Worm (Caenorhabditis elegans) whole organism, L3 larva: ENCODE measurements around the gene nspg-13.

Experiments used
- R02D3.7 ChIP-seq: fragments of 150-350 bp; optimal IDR thresholded peaks from 2 replicates; lab custom pipeline; 2014; ENCODE audit warnings: missing biosample characterization, missing genetic modification characterization
- ZK546.5 ChIP-seq: sonication (generic microtip); optimal IDR thresholded peaks from 2 replicates; lab custom pipeline; 2017; ENCODE audit warnings: missing biosample characterization, missing genetic modification characterization
- aly-2 ChIP-seq: fragments of 150-350 bp; optimal IDR thresholded peaks from 2 replicates; lab custom pipeline; 2014; ENCODE audit warnings: missing biosample characterization, missing genetic modification characterization
- ama-1 ChIP-seq: fragments of 150-350 bp; optimal IDR thresholded peaks from 2 replicates; lab custom pipeline; 2018
- ceh-16 ChIP-seq: sonication (generic microtip); optimal IDR thresholded peaks from 2 replicates; lab custom pipeline; 2017; ENCODE audit warnings: missing biosample characterization, missing genetic modification characterization
- ceh-28 ChIP-seq: fragments of 150-350 bp; optimal IDR thresholded peaks from 2 replicates; lab custom pipeline; 2014; ENCODE audit warnings: missing biosample characterization, missing genetic modification reagents, missing genetic modification characterization
- ceh-9 ChIP-seq: sonication (generic microtip); optimal IDR thresholded peaks from 2 replicates; lab custom pipeline; 2018; ENCODE audit warnings: missing biosample characterization, missing genetic modification characterization
- daf-12 ChIP-seq: fragments of 150-350 bp; optimal IDR thresholded peaks from 2 replicates; lab custom pipeline; 2014; ENCODE audit warnings: missing biosample characterization, missing genetic modification reagents, missing genetic modification characterization
- egl-27 ChIP-seq: sonication (generic microtip); optimal IDR thresholded peaks from 4 replicates; lab custom pipeline; 2017; ENCODE audit warnings: missing biosample characterization, missing genetic modification reagents, missing genetic modification characterization
- egl-5 ChIP-seq: fragments of 150-350 bp; optimal IDR thresholded peaks from 2 replicates; lab custom pipeline; 2017; ENCODE audit warnings: missing biosample characterization, missing genetic modification reagents, missing genetic modification characterization, inconsistent platforms
- elt-1 ChIP-seq: fragments of 150-350 bp; optimal IDR thresholded peaks from 2 replicates; lab custom pipeline; 2014; ENCODE audit warnings: missing biosample characterization, missing genetic modification characterization
- elt-2 ChIP-seq: sonication (generic microtip); optimal IDR thresholded peaks from 2 replicates; lab custom pipeline; 2016; ENCODE audit warnings: missing genetic modification reagents, mild to moderate bottlenecking, missing genetic modification characterization, missing compliant biosample characterization
- elt-3 ChIP-seq, 3 experiments: fragments of 150-350 bp in 1 of 3; sonication (generic microtip) in 2 of 3; optimal IDR thresholded peaks; 2 replicates in 2 of 3; 4 replicates in 1 of 3; lab custom pipeline; 2014 to 2017; ENCODE audit warnings: missing biosample characterization in 3 of 3, missing genetic modification characterization in 3 of 3
- eor-1 ChIP-seq, 2 experiments: fragments of 150-350 bp; optimal IDR thresholded peaks; 2 replicates each; lab custom pipeline; 2014 to 2018; ENCODE audit warnings: missing biosample characterization in 2 of 2, missing genetic modification characterization in 2 of 2
- fkh-2 ChIP-seq: fragments of 150-350 bp; optimal IDR thresholded peaks from 2 replicates; lab custom pipeline; 2014; ENCODE audit warnings: missing biosample characterization, missing genetic modification reagents, missing genetic modification characterization
- fos-1 ChIP-seq: fragments of 150-350 bp; optimal IDR thresholded peaks from 2 replicates; lab custom pipeline; 2014; ENCODE audit warnings: missing biosample characterization, missing genetic modification characterization
- hmg-11 ChIP-seq: sonication (generic microtip); optimal IDR thresholded peaks from 2 replicates; lab custom pipeline; 2016; ENCODE audit warnings: missing genetic modification characterization, missing compliant biosample characterization
- jun-1 ChIP-seq: fragments of 150-350 bp; optimal IDR thresholded peaks from 2 replicates; lab custom pipeline; 2014; ENCODE audit warnings: missing biosample characterization, missing genetic modification reagents, missing genetic modification characterization
- lin-15B ChIP-seq: fragments of 150-350 bp; optimal IDR thresholded peaks from 2 replicates; lab custom pipeline; 2014; ENCODE audit warnings: missing biosample characterization, missing genetic modification characterization
- lin-39 ChIP-seq: fragments of 150-350 bp; optimal IDR thresholded peaks from 2 replicates; lab custom pipeline; 2018; ENCODE audit warnings: missing biosample characterization, missing genetic modification reagents, missing genetic modification characterization
- lsy-12 ChIP-seq: sonication (generic microtip); optimal IDR thresholded peaks from 2 replicates; lab custom pipeline; 2016; ENCODE audit warnings: mild to moderate bottlenecking, missing genetic modification characterization, missing compliant biosample characterization
- mdl-1 ChIP-seq: fragments of 150-350 bp; optimal IDR thresholded peaks from 2 replicates; lab custom pipeline; 2014; ENCODE audit warnings: missing biosample characterization, missing genetic modification characterization
- mml-1 ChIP-seq: fragments of 150-350 bp; sonication (generic microtip); optimal IDR thresholded peaks from 3 replicates; lab custom pipeline; 2014; ENCODE audit warnings: missing biosample characterization, missing genetic modification characterization
- nfya-1 ChIP-seq: sonication (generic microtip); optimal IDR thresholded peaks from 2 replicates; lab custom pipeline; 2017; ENCODE audit warnings: missing genetic modification characterization, mild to moderate bottlenecking, missing compliant biosample characterization, antibody characterized with exemption, moderate library complexity; ENCODE audit not compliant: insufficient read depth
- nhr-11 ChIP-seq: fragments of 150-350 bp; optimal IDR thresholded peaks from 2 replicates; lab custom pipeline; 2014; ENCODE audit warnings: missing biosample characterization, missing genetic modification characterization
- nhr-12 ChIP-seq: fragments of 150-350 bp; optimal IDR thresholded peaks from 2 replicates; lab custom pipeline; 2014; ENCODE audit warnings: missing biosample characterization, missing genetic modification characterization
- nhr-23 ChIP-seq: fragments of 150-350 bp; optimal IDR thresholded peaks from 2 replicates; lab custom pipeline; 2014; ENCODE audit warnings: missing biosample characterization, missing genetic modification reagents, missing genetic modification characterization
- nhr-237 ChIP-seq: fragments of 150-350 bp; optimal IDR thresholded peaks from 2 replicates; lab custom pipeline; 2014; ENCODE audit warnings: missing biosample characterization, missing genetic modification characterization
- nhr-25 ChIP-seq: sonication (generic microtip); optimal IDR thresholded peaks from 2 replicates; lab custom pipeline; 2017; ENCODE audit warnings: missing biosample characterization, missing genetic modification characterization
- nhr-43 ChIP-seq: sonication (generic microtip); optimal IDR thresholded peaks from 2 replicates; lab custom pipeline; 2016; ENCODE audit warnings: mild to moderate bottlenecking, missing genetic modification characterization, missing compliant biosample characterization; ENCODE audit not compliant: poor library complexity, severe bottlenecking
- nhr-67 ChIP-seq: fragments of 150-350 bp; optimal IDR thresholded peaks from 2 replicates; lab custom pipeline; 2014; ENCODE audit warnings: missing biosample characterization, missing genetic modification characterization
- nhr-76 ChIP-seq: fragments of 150-350 bp; sonication (generic microtip); optimal IDR thresholded peaks from 5 replicates; lab custom pipeline; 2014; ENCODE audit warnings: missing biosample characterization, missing genetic modification characterization
- pha-4 ChIP-seq: fragments of 150-350 bp; optimal IDR thresholded peaks from 2 replicates; lab custom pipeline; 2014; ENCODE audit warnings: missing biosample characterization, missing genetic modification reagents, missing genetic modification characterization
- pqm-1 ChIP-seq: fragments of 150-350 bp; optimal IDR thresholded peaks from 2 replicates; lab custom pipeline; 2017; ENCODE audit warnings: missing biosample characterization, missing genetic modification characterization, inconsistent platforms
- sea-2 ChIP-seq: fragments of 150-350 bp; sonication (generic microtip); optimal IDR thresholded peaks from 4 replicates; lab custom pipeline; 2014; ENCODE audit warnings: missing biosample characterization, missing genetic modification reagents, missing genetic modification characterization
- skn-1 ChIP-seq: fragments of 150-350 bp; optimal IDR thresholded peaks from 2 replicates; lab custom pipeline; 2014; ENCODE audit warnings: missing biosample characterization, missing genetic modification characterization
- snpc-4 ChIP-seq: fragments of 150-350 bp; optimal IDR thresholded peaks from 2 replicates; lab custom pipeline; 2014; ENCODE audit warnings: missing biosample characterization, missing genetic modification characterization
- tbx-2 ChIP-seq: sonication (generic microtip); optimal IDR thresholded peaks from 2 replicates; lab custom pipeline; 2016; ENCODE audit warnings: mild to moderate bottlenecking, missing genetic modification characterization, missing compliant biosample characterization
- unc-39 ChIP-seq: sonication (generic microtip); optimal IDR thresholded peaks from 4 replicates; lab custom pipeline; 2017; ENCODE audit warnings: missing biosample characterization, missing genetic modification characterization
- unc-62 ChIP-seq: fragments of 150-350 bp; sonication (generic microtip); optimal IDR thresholded peaks from 4 replicates; lab custom pipeline; 2014; ENCODE audit warnings: missing biosample characterization, missing genetic modification reagents, missing genetic modification characterization
- zag-1 ChIP-seq: fragments of 150-350 bp; optimal IDR thresholded peaks from 2 replicates; lab custom pipeline; 2014; ENCODE audit warnings: missing biosample characterization, missing genetic modification characterization
- ztf-4 ChIP-seq: fragments of 150-350 bp; optimal IDR thresholded peaks from 2 replicates; lab custom pipeline; 2014; ENCODE audit warnings: missing biosample characterization, missing genetic modification characterization

nspg-13 gene

ce11 chrX:5268062-5268461 lies 13.1 kb downstream of the nspg-13 start:
- no peak for TF ChIP-seq lsy-12
- TF ChIP-seq elt-2 = peak; percentile 27

ce11 chrX:5269359-5269758 lies 14.4 kb downstream of the nspg-13 start:
- TF ChIP-seq zag-1 (tag; lab: Kevin White, UChicago) (no peak), pha-4 (no peak), lin-39 (tag; lab: Kevin White, UChicago) (no peak), ceh-16 (tag; lab: Kevin White, UChicago) (no peak), fos-1 (no peak), ZK546.5 (no peak), elt-2 (peak; percentile 79), pqm-1 (peak; percentile 27), R02D3.7 (tag; lab: Kevin White, UChicago) (no peak)

ce11 chrX:5275209-5275608 lies 20.2 kb downstream of the nspg-13 start, which contains the start of gene hst-6:
Gene hst-6 (plus strand): TSS chrX:5275561.
- no peak for TF ChIP-seq unc-62 (GFP tag; lab: Kevin White, UChicago)
- TF ChIP-seq pha-4 = peak; percentile 79
- TF ChIP-seq ama-1 (lab: Kevin White, UChicago) = no peak
- peak; percentile 68 for TF ChIP-seq lin-15B
- TF ChIP-seq daf-12 = no peak
- no peak for TF ChIP-seq zag-1 (tag; lab: Kevin White, UChicago)
- TF ChIP-seq hmg-11 (tag; lab: Kevin White, UChicago) = peak; percentile 78
- TF ChIP-seq egl-27 (tag; lab: Kevin White, UChicago) = no peak
- no peak for TF ChIP-seq mdl-1 (tag; lab: Kevin White, UChicago)
- peak; percentile 66 for TF ChIP-seq nhr-25 (tag; lab: Kevin White, UChicago)
- no peak for TF ChIP-seq nhr-67
- peak; percentile 61 for TF ChIP-seq R02D3.7 (tag; lab: Kevin White, UChicago)
- TF ChIP-seq nfya-1 = peak; percentile 72
- TF ChIP-seq ceh-16 (tag; lab: Kevin White, UChicago) = no peak
- no peak for TF ChIP-seq fos-1
- TF ChIP-seq nhr-43 (tag; lab: Kevin White, UChicago) = peak; percentile 29
- TF ChIP-seq mml-1 (tag; lab: Kevin White, UChicago) = no peak
- no peak for TF ChIP-seq aly-2 (tag; lab: Kevin White, UChicago)
- peak; percentile 55 for TF ChIP-seq egl-5
- TF ChIP-seq pqm-1 = peak; percentile 47
- TF ChIP-seq ceh-28 (tag; lab: Kevin White, UChicago) = peak; percentile 35
- TF ChIP-seq fkh-2 (tag; lab: Kevin White, UChicago) = no peak
- no peak for TF ChIP-seq ZK546.5
- TF ChIP-seq unc-39 = no peak
- TF ChIP-seq elt-1 = no peak
- peak; percentile 40 for TF ChIP-seq nhr-23 (tag; lab: Kevin White, UChicago)
- TF ChIP-seq snpc-4 (tag; lab: Kevin White, UChicago) = peak; percentile 75
- peak; percentile 68 for TF ChIP-seq elt-2
- TF ChIP-seq ceh-9 (tag; lab: Kevin White, UChicago) = no peak
- no peak for TF ChIP-seq jun-1
- no peak for TF ChIP-seq nhr-76 (tag; lab: Kevin White, UChicago)
- TF ChIP-seq nhr-11 (tag; lab: Kevin White, UChicago) = no peak
- no peak for TF ChIP-seq tbx-2 (tag; lab: Kevin White, UChicago)
- TF ChIP-seq skn-1 (tag; lab: Kevin White, UChicago) = no peak
- TF ChIP-seq sea-2 (GFP tag; lab: Kevin White, UChicago) = no peak
- peak; percentile 81 for TF ChIP-seq lin-39 (tag; lab: Kevin White, UChicago)
- TF ChIP-seq nhr-12 (tag; lab: Kevin White, UChicago) = no peak

- TF ChIP-seq eor-1 (tag; optimal IDR thresholded peaks at IDR 0.05; lab: Kevin White, UChicago) (no peak), ztf-4 (tag; lab: Kevin White, UChicago) (no peak), fkh-2 (tag; lab: Kevin White, UChicago) (no peak), nhr-237 (tag; lab: Kevin White, UChicago) (no peak), skn-1 (tag; lab: Kevin White, UChicago) (no peak), elt-3 (tag; optimal IDR thresholded peaks at IDR 0.05; lab: Kevin White, UChicago) (no peak), unc-62 (GFP tag; lab: Kevin White, UChicago) (no peak), pqm-1 (no peak), aly-2 (tag; lab: Kevin White, UChicago) (no peak), nhr-67 (no peak), hmg-11 (tag; lab: Kevin White, UChicago) (no peak), jun-1 (no peak), unc-39 (no peak), ceh-9 (tag; lab: Kevin White, UChicago) (no peak), pha-4 (no peak), nhr-25 (tag; lab: Kevin White, UChicago) (no peak), nhr-76 (tag; lab: Kevin White, UChicago) (no peak)
These were observed 21.8 kb downstream of the nspg-13 start for ce11 chrX:5276772-5277171.
